Worm (Caenorhabditis elegans): ENCODE results near the gene zipt-13.
A peak's percentile ranks its signal among the peaks of the same experiment; 100 is the strongest.

DNA sequence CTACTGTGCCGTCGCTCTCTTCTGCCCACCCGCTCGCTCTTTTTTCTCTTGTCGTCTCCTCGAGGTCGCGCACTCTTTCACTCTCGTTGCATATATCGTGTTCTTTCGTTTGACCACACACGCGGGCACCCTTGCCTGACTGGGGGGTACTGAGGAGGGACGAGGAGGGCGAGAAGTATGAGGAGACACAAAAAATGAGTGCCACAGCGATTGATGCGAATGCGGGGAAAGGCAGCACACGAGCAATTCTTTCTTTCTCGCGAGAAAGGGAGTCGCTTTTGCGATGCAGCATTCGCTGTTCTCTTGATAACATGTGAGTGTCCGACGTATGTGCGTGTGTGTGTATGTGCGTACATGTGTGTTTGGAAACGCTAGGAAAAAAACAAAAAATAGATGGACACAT is 48.2 kb downstream of the zipt-13 start:
- peak; percentile 42 for TF ChIP-seq lin-13 (GFP tag; optimal IDR thresholded peaks at IDR 0.05)
- TF ChIP-seq nhr-20 (tag; optimal IDR thresholded peaks at IDR 0.05): peak; percentile 72
- no peak for TF ChIP-seq hlh-17 (GFP tag; optimal IDR thresholded peaks at IDR 0.05; ENCODE audit: borderline replicate concordance)
- TF ChIP-seq F16B12.6 (tag; optimal IDR thresholded peaks at IDR 0.05): no peak
- TF ChIP-seq C04F5.9 (tag; optimal IDR thresholded peaks at IDR 0.05): no peak
- no peak for TF ChIP-seq lin-15B (tag; optimal IDR thresholded peaks at IDR 0.05)
- no peak for TF ChIP-seq unc-62 (GFP tag; optimal IDR thresholded peaks at IDR 0.05)
- peak in 1 of 2 experiments; percentile 66 for TF ChIP-seq ztf-11 (tag; optimal IDR thresholded peaks at IDR 0.05)
- TF ChIP-seq efl-1 (optimal IDR thresholded peaks at IDR 0.05): peak; percentile 45 to 62
- peak in 1 of 2 experiments; percentile 63 for TF ChIP-seq efl-1 (GFP tag; optimal IDR thresholded peaks at IDR 0.05 in 1 of 2)

Data from whole organism, L1 larva.